Worm (Caenorhabditis elegans) whole organism, dauer: Measurements from ENCODE around the gene C16D9.6.

Experiments used
- unc-62 ChIP-seq: sonication (generic microtip); optimal IDR thresholded peaks from 2 replicates; lab custom pipeline; 2017; ENCODE audit warnings: missing biosample characterization, missing genetic modification reagents, missing genetic modification characterization

The C16D9.6 gene

ce11 chrV:8250208-8250607, at the start of gene C16D9.6:
C16D9.6 (minus strand) TSS chrV:8250308.
- no peak for TF ChIP-seq unc-62

- no peak for TF ChIP-seq unc-62
Observed at ce11 chrV:8299191-8299854, 49.2 kb upstream of the C16D9.6 start, which contains the start of gene W02D7.5. W02D7.5 (minus strand) TSS chrV:8299241.

- TF ChIP-seq unc-62, result no peak
Observed at ce11 chrV:8297504-8297903, 47.4 kb upstream of the C16D9.6 start, which contains the start of gene W02D7.4. W02D7.4 (minus strand) TSS chrV:8297604.

- TF ChIP-seq unc-62, result no peak
Observed at ce11 chrV:8295866-8296265, 45.8 kb upstream of the C16D9.6 start, which contains the start of gene smex-1. smex-1 (minus strand) TSS chrV:8295966.

ce11 chrV:8291764-8292163, 41.7 kb upstream of the C16D9.6 start, which contains the start of gene srg-33:
srg-33 (plus strand) TSS chrV:8292064.
- no peak for TF ChIP-seq unc-62

- TF ChIP-seq unc-62, result no peak
Observed at ce11 chrV:8288125-8288806, 38.2 kb upstream of the C16D9.6 start.

ce11 chrV:8285455-8285854, 35.3 kb upstream of the C16D9.6 start:
- no peak for TF ChIP-seq unc-62

ce11 chrV:8284800-8285199, 34.7 kb upstream of the C16D9.6 start, which contains the start of gene slc-17.5:
slc-17.5 (minus strand) TSS chrV:8284900.
- TF ChIP-seq unc-62, result no peak

- no peak for TF ChIP-seq unc-62
Observed at ce11 chrV:8282933-8283332, 32.8 kb upstream of the C16D9.6 start.

ce11 chrV:8281646-8282045, 31.5 kb upstream of the C16D9.6 start:
- no peak for TF ChIP-seq unc-62

- TF ChIP-seq unc-62, result no peak
Observed at ce11 chrV:8280770-8281169, 30.7 kb upstream of the C16D9.6 start, which contains the start of gene str-135. str-135 (minus strand) TSS chrV:8280870.

- TF ChIP-seq unc-62, result no peak
Observed at ce11 chrV:8278830-8279229, 28.7 kb upstream of the C16D9.6 start, which contains the start of gene str-136. str-136 (minus strand) TSS chrV:8278930.

- TF ChIP-seq unc-62, result no peak
Observed at ce11 chrV:8271995-8272394, 21.9 kb upstream of the C16D9.6 start, which contains the start of gene asp-5. asp-5 (plus strand) TSS chrV:8272385.

- no peak for TF ChIP-seq unc-62
Observed at ce11 chrV:8271395-8271794, 21.3 kb upstream of the C16D9.6 start.

ce11 chrV:8269878-8270277, 19.8 kb upstream of the C16D9.6 start:
- no peak for TF ChIP-seq unc-62

ce11 chrV:8268902-8269301, 18.8 kb upstream of the C16D9.6 start, which contains the start of the genes asp-6 and asp-12:
asp-6 (minus strand) TSS chrV:8268937.
asp-12 (plus strand) TSS chrV:8269210.
- no peak for TF ChIP-seq unc-62

ce11 chrV:8267275-8267674, 17.2 kb upstream of the C16D9.6 start:
- no peak for TF ChIP-seq unc-62

- TF ChIP-seq unc-62, result no peak
Observed at ce11 chrV:8266232-8266631, 16.1 kb upstream of the C16D9.6 start, which contains the start of gene F21F8.5. F21F8.5 (minus strand) TSS chrV:8266332.
